Worm (Caenorhabditis elegans) whole organism, L2 larva: ENCODE results near the gene B0228.1.

Source experiments
- C34F6.9 ChIP-seq: fragments of 150-350 bp; optimal IDR thresholded peaks from 2 replicates; lab custom pipeline; 2014; ENCODE audit warnings: missing biosample characterization, missing genetic modification characterization
- F13H6.1 ChIP-seq: sonication (generic microtip); optimal IDR thresholded peaks from 2 replicates; lab custom pipeline; 2016; ENCODE audit warnings: missing genetic modification characterization, missing compliant biosample characterization
- Y55F3AM.14 ChIP-seq: fragments of 200-800 bp; sonication (Bioruptor generic); optimal IDR thresholded peaks from 2 replicates; lab custom pipeline; 2018; ENCODE audit warnings: mild to moderate bottlenecking, missing genetic modification characterization, missing compliant biosample characterization
- ZK546.5 ChIP-seq: sonication (generic microtip); optimal IDR thresholded peaks from 2 replicates; lab custom pipeline; 2017; ENCODE audit warnings: missing biosample characterization, missing genetic modification characterization
- alr-1 ChIP-seq: fragments of 150-350 bp; optimal IDR thresholded peaks from 2 replicates; lab custom pipeline; 2014; ENCODE audit warnings: missing biosample characterization, missing genetic modification characterization
- aly-2 ChIP-seq: fragments of 150-350 bp; optimal IDR thresholded peaks from 2 replicates; lab custom pipeline; 2014; ENCODE audit warnings: missing biosample characterization, missing genetic modification characterization
- ama-1 ChIP-seq: fragments of 150-350 bp; optimal IDR thresholded peaks from 2 replicates; lab custom pipeline; 2018; ENCODE audit warnings: inconsistent platforms
- blmp-1 ChIP-seq: sonication (generic microtip); optimal IDR thresholded peaks from 2 replicates; lab custom pipeline; 2017; ENCODE audit warnings: missing genetic modification characterization, mild to moderate bottlenecking, missing compliant biosample characterization, antibody characterized with exemption, moderate library complexity; ENCODE audit not compliant: insufficient read depth
- ceh-16 ChIP-seq: fragments of 150-350 bp; optimal IDR thresholded peaks from 2 replicates; lab custom pipeline; 2014; ENCODE audit warnings: missing biosample characterization, missing genetic modification characterization
- ceh-82 ChIP-seq: fragments of 150-350 bp; optimal IDR thresholded peaks from 2 replicates; lab custom pipeline; 2014; ENCODE audit warnings: missing biosample characterization, missing genetic modification characterization
- crh-2 ChIP-seq: sonication (generic microtip); optimal IDR thresholded peaks from 2 replicates; lab custom pipeline; 2017; ENCODE audit warnings: missing biosample characterization, missing genetic modification characterization
- egl-27 ChIP-seq: sonication (generic microtip); optimal IDR thresholded peaks from 3 replicates; lab custom pipeline; 2017; ENCODE audit warnings: missing biosample characterization, missing genetic modification reagents, missing genetic modification characterization
- elt-3 ChIP-seq: sonication (generic microtip); optimal IDR thresholded peaks from 2 replicates; lab custom pipeline; 2017; ENCODE audit warnings: missing biosample characterization, missing genetic modification characterization
- fos-1 ChIP-seq: fragments of 150-350 bp; optimal IDR thresholded peaks from 2 replicates; lab custom pipeline; 2014; ENCODE audit warnings: missing biosample characterization, missing genetic modification characterization
- gmeb-1 ChIP-seq: fragments of 150-350 bp; optimal IDR thresholded peaks from 2 replicates; lab custom pipeline; 2014; ENCODE audit warnings: missing biosample characterization, missing genetic modification characterization
- lin-11 ChIP-seq: fragments of 150-350 bp; sonication (generic microtip); optimal IDR thresholded peaks from 2 replicates; lab custom pipeline; 2014; ENCODE audit warnings: missing biosample characterization, missing genetic modification characterization, inconsistent platforms, mixed read lengths
- lin-13 ChIP-seq: fragments of 150-350 bp; optimal IDR thresholded peaks from 2 replicates; lab custom pipeline; 2014; ENCODE audit warnings: missing biosample characterization, missing genetic modification reagents, missing genetic modification characterization
- lin-39 ChIP-seq: fragments of 150-350 bp; optimal IDR thresholded peaks from 2 replicates; lab custom pipeline; 2014; ENCODE audit warnings: missing biosample characterization, missing genetic modification reagents, missing genetic modification characterization
- mbf-1 ChIP-seq: sonication (generic microtip); optimal IDR thresholded peaks from 2 replicates; lab custom pipeline; 2017; ENCODE audit warnings: missing biosample characterization, missing genetic modification characterization
- nhr-129 ChIP-seq: fragments of 150-350 bp; optimal IDR thresholded peaks from 2 replicates; lab custom pipeline; 2014; ENCODE audit warnings: missing biosample characterization, missing genetic modification characterization
- nhr-21 ChIP-seq: fragments of 150-350 bp; optimal IDR thresholded peaks from 2 replicates; lab custom pipeline; 2014; ENCODE audit warnings: missing biosample characterization, missing genetic modification characterization
- nhr-23 ChIP-seq: fragments of 150-350 bp; optimal IDR thresholded peaks from 2 replicates; lab custom pipeline; 2014; ENCODE audit warnings: missing biosample characterization, missing genetic modification reagents, missing genetic modification characterization
- nhr-25 ChIP-seq: fragments of 150-350 bp; sonication (generic microtip); optimal IDR thresholded peaks from 3 replicates; lab custom pipeline; 2014; ENCODE audit warnings: missing biosample characterization, missing genetic modification characterization
- nhr-6 ChIP-seq: fragments of 150-350 bp; optimal IDR thresholded peaks from 2 replicates; lab custom pipeline; 2014; ENCODE audit warnings: missing biosample characterization, missing genetic modification characterization
- peb-1 ChIP-seq: fragments of 150-350 bp; optimal IDR thresholded peaks from 2 replicates; lab custom pipeline; 2014; ENCODE audit warnings: missing biosample characterization, missing genetic modification characterization
- sem-4 ChIP-seq: fragments of 150-350 bp; optimal IDR thresholded peaks from 2 replicates; lab custom pipeline; 2014; ENCODE audit warnings: missing biosample characterization, missing genetic modification reagents, missing genetic modification characterization
- skn-1 ChIP-seq: sonication (generic microtip); optimal IDR thresholded peaks from 2 replicates; lab custom pipeline; 2017; ENCODE audit warnings: missing biosample characterization, missing genetic modification characterization
- sma-3 ChIP-seq: sonication (generic microtip); optimal IDR thresholded peaks from 2 replicates; lab custom pipeline; 2016; ENCODE audit warnings: missing genetic modification reagents, missing genetic modification characterization, missing compliant biosample characterization
- sma-9 ChIP-seq, 2 experiments: fragments of 150-350 bp in 1 of 2; sonication (generic microtip) in 1 of 2; optimal IDR thresholded peaks; 2 replicates each; lab custom pipeline; 2014 to 2016; ENCODE audit warnings: missing genetic modification characterization in 2 of 2, mild to moderate bottlenecking in 1 of 2, missing biosample characterization in 1 of 2, missing compliant biosample characterization in 1 of 2, missing genetic modification reagents in 1 of 2, moderate library complexity in 1 of 2
- unc-39 ChIP-seq: fragments of 150-350 bp; optimal IDR thresholded peaks from 2 replicates; lab custom pipeline; 2014; ENCODE audit warnings: missing biosample characterization, missing genetic modification characterization
- zag-1 ChIP-seq: fragments of 150-350 bp; optimal IDR thresholded peaks from 2 replicates; lab custom pipeline; 2014; ENCODE audit warnings: missing biosample characterization, missing genetic modification characterization
- ztf-4 ChIP-seq: fragments of 150-350 bp; optimal IDR thresholded peaks from 2 replicates; lab custom pipeline; 2014; ENCODE audit warnings: missing biosample characterization, missing genetic modification characterization

B0228.1 gene

DNA sequence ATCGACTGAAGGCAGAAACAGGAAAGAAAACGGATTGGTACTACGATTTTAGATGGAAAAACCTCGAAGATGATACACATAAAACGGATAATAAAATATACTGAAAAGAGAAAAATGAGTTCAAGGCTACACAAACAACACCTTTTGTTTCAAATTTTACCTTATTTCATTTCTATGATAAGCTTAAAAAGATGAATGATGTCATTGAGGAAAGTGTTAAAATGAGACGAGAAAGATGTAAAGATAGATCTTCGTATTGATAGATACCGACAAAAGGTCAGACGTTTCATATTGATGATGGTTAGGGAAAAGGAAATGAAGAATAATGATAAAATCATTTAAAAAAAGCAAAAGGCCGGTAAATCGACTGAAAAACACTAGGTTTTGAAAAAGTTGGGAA is 34.5 kb downstream of the B0228.1 start:
- TF ChIP-seq Y55F3AM.14 (no peak), nhr-6 (no peak), ceh-82 (no peak), skn-1 (tag; lab: Kevin White, UChicago) (no peak), nhr-25 (peak; percentile 58), ama-1 (lab: Kevin White, UChicago) (no peak), gmeb-1 (tag; lab: Kevin White, UChicago) (no peak), fos-1 (tag; lab: Kevin White, UChicago) (peak; percentile 20), egl-27 (tag; lab: Kevin White, UChicago) (peak; percentile 37), nhr-21 (tag; lab: Kevin White, UChicago) (peak; percentile 33)

DNA sequence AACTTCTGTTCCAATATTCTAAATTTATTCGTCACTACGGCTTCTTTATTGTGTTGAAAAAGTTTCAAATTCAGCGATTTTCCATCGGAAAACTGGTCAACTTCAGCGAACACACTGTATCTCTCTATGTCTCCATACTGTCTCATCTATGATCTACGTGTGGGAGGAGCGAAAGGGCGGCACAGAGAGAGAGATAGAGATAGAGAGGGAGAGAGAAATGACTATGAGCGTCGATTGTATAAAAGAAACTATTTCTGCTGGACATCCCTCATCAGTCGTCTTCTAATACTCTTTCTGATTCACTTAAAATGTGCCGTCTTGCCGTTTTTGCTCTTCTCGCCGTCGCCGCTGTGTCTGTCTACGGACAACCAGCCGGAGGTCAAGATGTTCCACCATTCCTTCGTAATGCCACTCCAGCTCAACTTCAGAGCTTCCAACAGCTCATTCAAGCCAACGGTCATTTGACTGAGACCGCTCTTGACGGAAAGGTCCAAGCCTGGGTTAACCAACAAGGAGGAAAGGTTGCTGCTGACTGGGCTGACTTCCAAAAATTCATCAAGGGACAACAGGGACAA is 35.3 kb downstream of the B0228.1 start, which contains the start of gene srlf-1:
Gene srlf-1, plus strand, starts transcription at position 268 of the 575 bp plus-strand sequence.
- TF ChIP-seq ZK546.5 (tag; lab: Kevin White, UChicago): no peak
- TF ChIP-seq nhr-129 (tag; lab: Kevin White, UChicago): no peak
- no peak for TF ChIP-seq lin-13 (GFP tag; lab: Kevin White, UChicago)
- no peak for TF ChIP-seq nhr-6
- no peak for TF ChIP-seq lin-39
- TF ChIP-seq nhr-25: peak; percentile 18
- no peak for TF ChIP-seq elt-3 (tag; lab: Kevin White, UChicago)
- TF ChIP-seq ama-1 (lab: Kevin White, UChicago): peak; percentile 83
- peak; percentile 68 for TF ChIP-seq sma-9 (GFP tag; optimal IDR thresholded peaks at IDR 0.05; lab: Kevin White, UChicago)
- no peak for TF ChIP-seq sma-9 (tag; optimal IDR thresholded peaks at IDR 0.05; lab: Kevin White, UChicago)
- no peak for TF ChIP-seq sem-4 (tag; lab: Kevin White, UChicago)
- TF ChIP-seq sma-3: peak; percentile 65
- peak; percentile 31 for TF ChIP-seq blmp-1 (tag; lab: Kevin White, UChicago)
- TF ChIP-seq C34F6.9 (tag; lab: Kevin White, UChicago): no peak
- TF ChIP-seq F13H6.1 (tag; lab: Kevin White, UChicago): no peak
- TF ChIP-seq nhr-21 (tag; lab: Kevin White, UChicago): peak; percentile 13
- no peak for TF ChIP-seq ztf-4 (tag; lab: Kevin White, UChicago)
- no peak for TF ChIP-seq ceh-82

DNA sequence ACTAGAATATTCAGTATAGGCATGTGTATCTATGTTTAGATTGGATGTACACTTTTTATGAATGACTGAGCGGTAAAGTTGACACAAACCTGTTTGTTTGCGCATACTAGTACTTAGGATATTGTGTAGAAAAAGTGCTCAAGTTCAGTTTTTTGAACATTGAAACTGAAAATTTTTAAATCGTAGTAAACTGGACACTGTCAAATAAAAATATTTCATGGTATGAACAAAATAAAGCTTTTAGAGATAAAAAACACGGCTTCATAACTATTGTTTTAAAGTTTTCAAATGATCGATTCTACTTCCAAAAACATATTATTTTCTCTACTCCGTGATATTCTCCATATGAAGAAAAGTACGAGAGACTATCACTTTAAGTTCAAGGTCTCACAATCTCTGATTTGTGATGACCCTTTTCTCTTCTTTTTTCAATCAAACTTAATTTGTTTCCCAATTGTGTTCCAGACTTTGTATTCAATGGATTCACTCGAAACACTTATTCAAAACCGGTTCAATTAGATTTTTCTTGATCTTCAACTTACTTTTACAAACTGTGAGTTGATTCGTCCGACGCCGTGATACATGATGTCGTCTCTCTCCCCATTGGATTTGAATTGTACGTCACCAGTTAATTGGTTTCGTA is 36.4 kb downstream of the B0228.1 start:
- peak; percentile 58 for TF ChIP-seq sma-3
- TF ChIP-seq egl-27 (tag; lab: Kevin White, UChicago): no peak
- TF ChIP-seq unc-39: no peak
- no peak for TF ChIP-seq nhr-23
- TF ChIP-seq nhr-25: peak; percentile 66
- TF ChIP-seq nhr-21 (tag; lab: Kevin White, UChicago): peak; percentile 4
- TF ChIP-seq peb-1 (tag; lab: Kevin White, UChicago): no peak
- TF ChIP-seq sma-9 (GFP tag; optimal IDR thresholded peaks at IDR 0.05; lab: Kevin White, UChicago): peak; percentile 36
- no peak for TF ChIP-seq sma-9 (tag; optimal IDR thresholded peaks at IDR 0.05; lab: Kevin White, UChicago)

ce11 chrII:7792514-7792913 is 37.4 kb downstream of the B0228.1 start:
- TF ChIP-seq crh-2 (tag; lab: Kevin White, UChicago): no peak
- peak; percentile 32 for TF ChIP-seq nhr-25
- TF ChIP-seq, all 48 proteins: peak for 1

DNA sequence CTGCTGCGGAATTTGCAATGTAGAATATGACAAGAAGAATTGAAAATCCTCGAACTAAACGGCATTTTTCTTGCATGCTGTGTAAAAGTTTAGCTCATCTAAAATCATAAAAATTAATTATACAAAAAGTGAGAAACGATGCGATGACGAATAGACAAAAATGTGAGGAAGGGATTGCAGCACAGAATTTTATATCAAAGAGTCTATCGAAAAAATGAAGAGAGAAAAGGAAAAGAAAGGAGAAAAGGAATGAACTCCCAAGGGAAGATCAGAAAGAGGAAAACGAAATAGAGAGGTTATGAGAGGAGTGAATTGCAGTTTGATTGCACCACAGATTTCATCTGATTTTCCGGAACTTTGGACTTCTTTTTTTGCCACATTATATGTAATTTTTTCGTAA is 39.1 kb downstream of the B0228.1 start, which contains the start of gene glr-4:
Gene glr-4, minus strand, starts transcription at position 101 of the 400 bp plus-strand sequence.
- no peak for TF ChIP-seq lin-11 (tag; lab: Kevin White, UChicago)
- TF ChIP-seq nhr-21 (tag; lab: Kevin White, UChicago): no peak
- no peak for TF ChIP-seq egl-27 (tag; lab: Kevin White, UChicago)
- TF ChIP-seq zag-1 (tag; lab: Kevin White, UChicago): no peak
- TF ChIP-seq aly-2: no peak
- no peak for TF ChIP-seq mbf-1 (tag; lab: Kevin White, UChicago)
- no peak for TF ChIP-seq elt-3 (tag; lab: Kevin White, UChicago)
- no peak for TF ChIP-seq alr-1
- no peak for TF ChIP-seq ama-1 (lab: Kevin White, UChicago)
- TF ChIP-seq lin-39: no peak
- no peak for TF ChIP-seq ceh-16 (tag; lab: Kevin White, UChicago)
- no peak for TF ChIP-seq gmeb-1 (tag; lab: Kevin White, UChicago)
- no peak for TF ChIP-seq nhr-23
